Fruit fly (Drosophila melanogaster) Kc167 (cell line): ENCODE data around the gene Rsph3.

ENCODE experiments used
- Myc ChIP-seq: fragments of >200 bp; optimal IDR thresholded peaks from 2 replicates; lab custom pipeline; 2017; ENCODE audit warnings: missing external identifiers
- Sin3A ChIP-seq: fragments of >200 bp; optimal IDR thresholded peaks from 2 replicates; lab custom pipeline; 2018; ENCODE audit warnings: missing external identifiers
- insv ChIP-seq: fragments of >200 bp; optimal IDR thresholded peaks from 3 replicates; lab custom pipeline; 2018; ENCODE audit warnings: missing external identifiers

dm6 chr3L:6771851-6772250 lies 8.8 kb upstream of the Rsph3 start:
- TF ChIP-seq insv = no peak
- TF ChIP-seq Sin3A (lab: Kevin White, UChicago) = no peak
- TF ChIP-seq Myc = no peak
